Worm (Caenorhabditis elegans) whole organism, L1 larva: ENCODE results near the gene sax-1.

Experiments
- aly-2 ChIP-seq: fragments of 150-350 bp; optimal IDR thresholded peaks from 2 replicates; lab custom pipeline; 2014; ENCODE audit warnings: missing biosample characterization, missing genetic modification characterization
- elt-2 ChIP-seq: sonication (generic microtip); optimal IDR thresholded peaks from 2 replicates; lab custom pipeline; 2016; ENCODE audit warnings: missing genetic modification characterization, mild to moderate bottlenecking, inconsistent platforms, missing compliant biosample characterization, missing genetic modification reagents
- lin-39 ChIP-seq: fragments of 150-350 bp; optimal IDR thresholded peaks from 2 replicates; lab custom pipeline; 2014; ENCODE audit warnings: missing biosample characterization, missing genetic modification reagents, missing genetic modification characterization
- nhr-85 ChIP-seq: sonication (generic microtip); peaks from one replicate; lab custom pipeline; 2016; ENCODE audit warnings: missing genetic modification characterization, inconsistent platforms, missing compliant biosample characterization

DNA sequence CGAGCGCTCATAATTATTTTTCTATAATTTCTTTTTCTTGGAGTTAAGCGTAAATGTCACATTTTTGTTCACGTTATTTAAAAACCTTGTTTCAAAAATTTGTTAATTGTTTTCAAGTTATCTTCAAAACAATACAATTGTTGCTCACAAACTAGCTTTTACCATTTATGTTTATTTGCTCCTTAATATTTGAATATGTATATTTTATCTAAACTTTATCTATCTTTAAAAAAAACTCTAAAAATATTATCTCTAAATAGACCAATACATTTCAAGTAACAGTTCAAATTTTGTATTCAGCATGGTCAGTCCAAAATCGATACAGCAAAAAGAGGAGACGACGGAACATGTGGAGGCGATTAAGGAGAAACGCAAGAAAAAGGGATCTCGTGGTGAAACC is 6.0 kb upstream of the sax-1 start, which contains the start of gene R11G1.7:
- TF ChIP-seq nhr-85: no peak
- TF ChIP-seq elt-2 (tag; lab: Kevin White, UChicago): no peak
- no peak for TF ChIP-seq lin-39 (tag; lab: Kevin White, UChicago)
- no peak for TF ChIP-seq aly-2 (tag; lab: Kevin White, UChicago)
